Worm (Caenorhabditis elegans) whole organism, young adult: ENCODE measurements around the gene nhr-124.

Source experiments
- B0035.1 ChIP-seq: sonication (generic microtip); optimal IDR thresholded peaks from 2 replicates; lab custom pipeline; 2016; ENCODE audit warnings: missing genetic modification characterization, mild to moderate bottlenecking, missing compliant biosample characterization, missing genotype, missing genetic modification reagents
- B0261.1 ChIP-seq: sonication (generic microtip); optimal IDR thresholded peaks from 2 replicates; lab custom pipeline; 2016; ENCODE audit warnings: mild to moderate bottlenecking, missing genetic modification characterization, moderate library complexity, missing compliant biosample characterization
- C06A6.2 ChIP-seq: fragments of 200-800 bp; sonication (Bioruptor generic); conservative IDR thresholded peaks from 2 replicates; pipeline ENCODE4 v1.3.6; 2022; ENCODE audit warnings: missing genetic modification characterization, missing compliant biosample characterization
- F33H1.4 ChIP-seq: fragments of 200-800 bp; sonication (Bioruptor generic); IDR thresholded peaks from 2 replicates; pipeline ENCODE4 v1.3.6; 2022; ENCODE audit warnings: missing genetic modification reagents, missing genetic modification characterization, missing compliant biosample characterization
- F52B5.7 ChIP-seq: sonication (generic microtip); optimal IDR thresholded peaks from 2 replicates; lab custom pipeline; 2016; ENCODE audit warnings: mild to moderate bottlenecking, missing genetic modification characterization, missing compliant biosample characterization
- K11D2.4 ChIP-seq: fragments of 200-800 bp; sonication (Bioruptor generic); IDR thresholded peaks from 2 replicates; pipeline ENCODE4 v1.3.6; 2022; ENCODE audit warnings: missing genetic modification reagents, missing genetic modification characterization, missing compliant biosample characterization
- T07F8.4 ChIP-seq: sonication (generic microtip); optimal IDR thresholded peaks from 2 replicates; lab custom pipeline; 2016; ENCODE audit warnings: mild to moderate bottlenecking, missing genetic modification characterization, moderate library complexity, missing compliant biosample characterization
- Y53F4B.3 ChIP-seq: fragments of 200-800 bp; sonication (Bioruptor generic); IDR thresholded peaks from 2 replicates; pipeline ENCODE4 v1.3.6; 2022; ENCODE audit warnings: missing genetic modification reagents, missing genetic modification characterization, missing compliant biosample characterization
- akir-1 ChIP-seq: fragments of 200-800 bp; sonication (Bioruptor generic); optimal IDR thresholded peaks from 2 replicates; lab custom pipeline; 2018; ENCODE audit warnings: mild to moderate bottlenecking, missing genetic modification characterization, moderate library complexity, missing compliant biosample characterization
- attf-3 ChIP-seq: fragments of 200-800 bp; sonication (Bioruptor generic); conservative IDR thresholded peaks from 2 replicates; pipeline ENCODE4 v1.3.6; 2022; ENCODE audit warnings: missing genetic modification reagents, missing genetic modification characterization, missing compliant biosample characterization
- bed-1 ChIP-seq: fragments of 200-800 bp; sonication (Bioruptor generic); IDR thresholded peaks from 2 replicates; pipeline ENCODE4 v1.3.6; 2022; ENCODE audit warnings: missing genetic modification reagents, missing genetic modification characterization, missing compliant biosample characterization
- bed-2 ChIP-seq: fragments of 200-800 bp; sonication (Bioruptor generic); IDR thresholded peaks from 2 replicates; pipeline ENCODE4 v1.3.6; 2022; ENCODE audit warnings: missing genetic modification reagents, missing genetic modification characterization, missing compliant biosample characterization
- ceh-40 ChIP-seq: fragments of 200-800 bp; sonication (Bioruptor generic); IDR thresholded peaks from 2 replicates; pipeline ENCODE4 v1.3.6; 2022; ENCODE audit warnings: missing genetic modification characterization, missing compliant biosample characterization
- ceh-58 ChIP-seq: fragments of 200-800 bp; sonication (Bioruptor generic); IDR thresholded peaks from 2 replicates; pipeline ENCODE4 v1.3.6; 2022; ENCODE audit warnings: missing genetic modification characterization, missing compliant biosample characterization
- egl-44 ChIP-seq: fragments of 200-800 bp; sonication (Bioruptor generic); IDR thresholded peaks from 2 replicates; pipeline ENCODE4 v1.3.6; 2022; ENCODE audit warnings: missing genetic modification reagents, missing genetic modification characterization, missing compliant biosample characterization
- ets-4 ChIP-seq: fragments of 200-800 bp; sonication (Bioruptor generic); optimal IDR thresholded peaks from 2 replicates; lab custom pipeline; 2018; ENCODE audit warnings: mild to moderate bottlenecking, missing genetic modification characterization, missing compliant biosample characterization
- gei-17 ChIP-seq: fragments of 200-800 bp; sonication (Bioruptor generic); optimal IDR thresholded peaks from 2 replicates; lab custom pipeline; 2018; ENCODE audit warnings: mild to moderate bottlenecking, missing genetic modification characterization, missing compliant biosample characterization
- hmg-20 ChIP-seq: fragments of 200-800 bp; sonication (Bioruptor generic); IDR thresholded peaks from 2 replicates; pipeline ENCODE4 v1.3.6; 2022; ENCODE audit warnings: missing genetic modification reagents, missing genetic modification characterization, missing compliant biosample characterization
- let-526 ChIP-seq: fragments of 200-800 bp; sonication (Bioruptor generic); IDR thresholded peaks from 2 replicates; pipeline ENCODE4 v1.3.6; 2022; ENCODE audit warnings: missing genetic modification reagents, missing genetic modification characterization, missing compliant biosample characterization
- let-607 ChIP-seq, 2 experiments: fragments of 200-800 bp in 1 of 2; sonication (Bioruptor generic) in 1 of 2; sonication (generic microtip) in 1 of 2; optimal IDR thresholded peaks; 2 replicates each; lab custom pipeline; 2016 to 2018; ENCODE audit warnings: mild to moderate bottlenecking in 2 of 2, missing compliant biosample characterization in 2 of 2, missing genetic modification characterization in 2 of 2, moderate library complexity in 2 of 2, missing genotype in 1 of 2
- lir-1 ChIP-seq: fragments of 200-800 bp; sonication (Bioruptor generic); conservative IDR thresholded peaks from 2 replicates; pipeline ENCODE4 v1.3.6; 2022; ENCODE audit warnings: missing genetic modification reagents, missing genetic modification characterization, missing compliant biosample characterization
- madf-10 ChIP-seq: sonication (generic microtip); optimal IDR thresholded peaks from 2 replicates; lab custom pipeline; 2016; ENCODE audit warnings: mild to moderate bottlenecking, missing genetic modification characterization, missing compliant biosample characterization
- madf-8 ChIP-seq: fragments of 200-800 bp; sonication (Bioruptor generic); conservative IDR thresholded peaks from 2 replicates; pipeline ENCODE4 v1.3.6; 2022; ENCODE audit warnings: missing genetic modification reagents, missing genetic modification characterization, missing compliant biosample characterization
- mes-4 ChIP-seq: sonication (generic microtip); optimal IDR thresholded peaks from 2 replicates; lab custom pipeline; 2016; ENCODE audit warnings: missing genotype, missing genetic modification characterization, missing compliant biosample characterization
- nfya-1 ChIP-seq: sonication (generic microtip); optimal IDR thresholded peaks from 2 replicates; lab custom pipeline; 2017; ENCODE audit warnings: antibody characterized with exemption, missing compliant biosample characterization, missing genetic modification characterization, borderline replicate concordance; ENCODE audit not compliant: insufficient read depth
- nhr-120 ChIP-seq: fragments of 200-800 bp; sonication (Bioruptor generic); IDR thresholded peaks from 2 replicates; pipeline ENCODE4 v1.3.6; 2022; ENCODE audit warnings: missing genetic modification characterization, missing compliant biosample characterization
- nhr-27 ChIP-seq: fragments of 200-800 bp; sonication (Bioruptor generic); optimal IDR thresholded peaks from 2 replicates; lab custom pipeline; 2018; ENCODE audit warnings: mild to moderate bottlenecking, missing genetic modification characterization, moderate library complexity, missing compliant biosample characterization
- pbrm-1 ChIP-seq: fragments of 200-800 bp; sonication (Bioruptor generic); IDR thresholded peaks from 2 replicates; pipeline ENCODE4 v1.3.6; 2022; ENCODE audit warnings: missing genetic modification reagents, missing genetic modification characterization, missing compliant biosample characterization
- rec-8 ChIP-seq, 2 experiments: sonication (generic microtip); optimal IDR thresholded peaks; 2 replicates each; lab custom pipeline; 2016; ENCODE audit warnings: mild to moderate bottlenecking in 2 of 2, missing genetic modification characterization in 2 of 2, missing genetic modification reagents in 2 of 2, missing genotype in 2 of 2, missing biosample characterization in 1 of 2, missing compliant biosample characterization in 1 of 2, moderate library complexity in 1 of 2
- sdz-38 ChIP-seq: sonication (generic microtip); optimal IDR thresholded peaks from 2 replicates; lab custom pipeline; 2016; ENCODE audit warnings: missing genotype, missing genetic modification characterization, missing compliant biosample characterization
- sea-2 ChIP-seq: fragments of 200-800 bp; sonication (Bioruptor generic); IDR thresholded peaks from 2 replicates; pipeline ENCODE4 v1.3.6; 2022; ENCODE audit warnings: missing genetic modification characterization, missing compliant biosample characterization
- snpc-3.4 ChIP-seq: sonication (generic microtip); optimal IDR thresholded peaks from 2 replicates; lab custom pipeline; 2017; ENCODE audit warnings: missing genetic modification characterization, mild to moderate bottlenecking, missing compliant biosample characterization, antibody characterized with exemption, moderate library complexity, missing genotype, missing genetic modification reagents
- tbp1 ChIP-seq: fragments of 200-800 bp; sonication (Bioruptor generic); optimal IDR thresholded peaks from 2 replicates; lab custom pipeline; 2018; ENCODE audit warnings: mild to moderate bottlenecking, missing genetic modification characterization, missing compliant biosample characterization
- tbx-9 ChIP-seq: sonication (generic microtip); optimal IDR thresholded peaks from 2 replicates; lab custom pipeline; 2016; ENCODE audit warnings: borderline replicate concordance, missing genetic modification characterization, inconsistent platforms, missing compliant biosample characterization
- tlf-1 ChIP-seq: fragments of 200-800 bp; sonication (Bioruptor generic); optimal IDR thresholded peaks from 2 replicates; lab custom pipeline; 2018; ENCODE audit warnings: mild to moderate bottlenecking, missing genetic modification characterization, missing compliant biosample characterization
- zim-3 ChIP-seq: sonication (generic microtip); optimal IDR thresholded peaks from 2 replicates; lab custom pipeline; 2017; ENCODE audit warnings: mild to moderate bottlenecking, missing genetic modification characterization, moderate library complexity, missing compliant biosample characterization
- ztf-18 ChIP-seq: sonication (generic microtip); optimal IDR thresholded peaks from 2 replicates; lab custom pipeline; 2016; ENCODE audit warnings: missing genotype, mild to moderate bottlenecking, missing genetic modification characterization, missing compliant biosample characterization

nhr-124 gene

ce11 chrV:3878223-3878622 is 7.8 kb downstream of the nhr-124 start, which contains the start of gene nhr-159:
Gene nhr-159 (minus strand): TSS chrV:3878323.
- no peak for TF ChIP-seq lir-1
- TF ChIP-seq B0035.1 = no peak
- TF ChIP-seq let-607 (tag; optimal IDR thresholded peaks at IDR 0.05; lab: Kevin White, UChicago) = no peak
- no peak for TF ChIP-seq K11D2.4
- no peak for TF ChIP-seq ztf-18
- no peak for TF ChIP-seq tlf-1
- no peak for TF ChIP-seq hmg-20
- TF ChIP-seq rec-8 (tag; optimal IDR thresholded peaks at IDR 0.05; lab: Kevin White, UChicago) = no peak
- no peak for TF ChIP-seq sdz-38
- no peak for TF ChIP-seq B0261.1
- no peak for TF ChIP-seq nfya-1
- TF ChIP-seq nhr-120 (GFP tag; lab: Robert Waterston, UW) = no peak
- TF ChIP-seq madf-10 (tag; lab: Kevin White, UChicago) = no peak
- TF ChIP-seq C06A6.2 (GFP tag; lab: Robert Waterston, UW) = no peak
- no peak for TF ChIP-seq tbp1 (GFP tag; lab: Kevin White, UChicago)
- TF ChIP-seq let-526 = no peak
- TF ChIP-seq bed-1 (GFP tag; lab: Robert Waterston, UW) = no peak
- TF ChIP-seq tbx-9 (tag; lab: Kevin White, UChicago) = no peak
- TF ChIP-seq F33H1.4 (GFP tag; lab: Robert Waterston, UW) = no peak
- no peak for TF ChIP-seq mes-4 (tag; lab: Kevin White, UChicago)

ce11 chrV:3877242-3877641 is 8.8 kb downstream of the nhr-124 start:
- TF ChIP-seq ceh-58 (no peak), rec-8 (tag; optimal IDR thresholded peaks at IDR 0.05; lab: Kevin White, UChicago) (no peak), egl-44 (GFP tag; lab: Robert Waterston, UW) (no peak), T07F8.4 (tag; lab: Kevin White, UChicago) (no peak), ceh-40 (no peak), zim-3 (no peak), F52B5.7 (no peak), akir-1 (no peak), Y53F4B.3 (no peak), bed-2 (GFP tag; lab: Robert Waterston, UW) (no peak), F33H1.4 (GFP tag; lab: Robert Waterston, UW) (no peak), nhr-27 (tag; lab: Kevin White, UChicago) (no peak), gei-17 (GFP tag; lab: Kevin White, UChicago) (no peak)

ce11 chrV:3874102-3874744 is 11.8 kb downstream of the nhr-124 start, which contains the start of gene nhr-158:
Gene nhr-158 (minus strand): TSS chrV:3874152.
- TF ChIP-seq snpc-3.4 (tag; lab: Kevin White, UChicago) (no peak), madf-10 (tag; lab: Kevin White, UChicago) (no peak), ceh-58 (no peak), attf-3 (GFP tag; lab: Robert Waterston, UW) (no peak), madf-8 (GFP tag; lab: Robert Waterston, UW) (no peak), ets-4 (GFP tag; lab: Kevin White, UChicago) (no peak), pbrm-1 (GFP tag; lab: Robert Waterston, UW) (no peak), F33H1.4 (GFP tag; lab: Robert Waterston, UW) (no peak), let-607 (tag; optimal IDR thresholded peaks at IDR 0.05; lab: Kevin White, UChicago) (no peak), sea-2 (GFP tag; lab: Robert Waterston, UW) (no peak)
